Fruit fly (Drosophila melanogaster) whole organism, prepupa: ENCODE results near the gene Papst2.

Source experiments
- CG10669 ChIP-seq: fragments of 200-800 bp; sonication (Bioruptor generic); optimal IDR thresholded peaks from 3 replicates; lab custom pipeline; 2018; ENCODE audit warnings: missing biosample characterization, mild to moderate bottlenecking, missing genetic modification characterization, moderate library complexity
- CG34406 ChIP-seq: fragments of 200-800 bp; sonication (Bioruptor generic); optimal IDR thresholded peaks from 3 replicates; lab custom pipeline; 2016; ENCODE audit warnings: missing biosample characterization, missing genetic modification characterization
- CG6808 ChIP-seq: fragments of 200-800 bp; sonication (Bioruptor generic); optimal IDR thresholded peaks from 3 replicates; lab custom pipeline; 2017; ENCODE audit warnings: missing biosample characterization, missing genetic modification characterization, mild to moderate bottlenecking, moderate library complexity, missing genetic modification reagents
- CG7368 ChIP-seq: fragments of 200-800 bp; sonication (Bioruptor generic); optimal IDR thresholded peaks from 3 replicates; lab custom pipeline; 2016; ENCODE audit warnings: missing biosample characterization, missing genetic modification characterization
- CG8319 ChIP-seq: fragments of 200-800 bp; sonication (Bioruptor generic); optimal IDR thresholded peaks from 3 replicates; lab custom pipeline; 2016; ENCODE audit warnings: missing biosample characterization, missing genetic modification characterization
- Hr39 ChIP-seq: fragments of 200-800 bp; sonication (Bioruptor generic); optimal IDR thresholded peaks from 2 replicates; lab custom pipeline; 2016; ENCODE audit warnings: missing biosample characterization, missing genetic modification characterization
- svp ChIP-seq: fragments of 200-800 bp; sonication (Bioruptor generic); peaks from one replicate; lab custom pipeline; 2016; ENCODE audit warnings: missing biosample characterization, missing genetic modification characterization

DNA sequence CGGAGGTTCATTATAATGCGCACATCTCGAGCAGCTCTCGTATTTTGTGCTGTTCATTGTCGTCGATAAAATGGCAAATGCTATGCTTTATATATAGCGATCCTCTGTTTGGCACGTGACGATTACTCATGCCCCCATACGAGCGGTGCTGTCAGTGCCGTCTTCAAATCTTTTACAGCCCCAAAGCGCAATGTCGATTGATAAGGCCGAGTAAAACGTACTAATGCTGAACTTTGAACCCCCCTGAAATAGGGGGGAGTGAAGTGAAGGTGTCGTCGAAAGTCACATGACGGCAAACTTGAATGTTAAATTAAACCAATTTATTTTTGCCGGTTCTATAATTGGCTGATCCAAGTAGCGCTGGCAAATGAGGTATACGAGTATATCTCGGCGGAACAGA lies 42.3 kb upstream of the Papst2 start:
- TF ChIP-seq CG10669 (GFP tag; lab: Kevin White, UChicago) (no peak), CG8319 (no peak), CG7368 (GFP tag; lab: Kevin White, UChicago) (no peak), Hr39 (GFP tag; lab: Kevin White, UChicago) (no peak), svp (peak; percentile 91), CG6808 (GFP tag; lab: Kevin White, UChicago) (no peak), CG34406 (no peak)
